Fruit fly (Drosophila melanogaster) whole organism, embryonic: ENCODE data around the gene CG34134.

Experiments used
- Asciz ChIP-seq: fragments of 200-800 bp; sonication (Bioruptor generic); optimal IDR thresholded peaks from 2 replicates; lab custom pipeline; 2017; ENCODE audit warnings: missing biosample characterization, mild to moderate bottlenecking, missing genetic modification characterization, missing genetic modification reagents
- CG10654 ChIP-seq: fragments of 200-800 bp; sonication (Bioruptor generic); optimal IDR thresholded peaks from 2 replicates; lab custom pipeline; 2016; ENCODE audit warnings: missing biosample characterization, missing genetic modification characterization
- CG10959 ChIP-seq: fragments of 200-800 bp; sonication (Bioruptor generic); IDR thresholded peaks from 2 replicates; pipeline ENCODE4 v1.3.6; 2022; ENCODE audit warnings: missing biosample characterization, missing genetic modification characterization
- CG11723 ChIP-seq: fragments of 200-800 bp; sonication (Bioruptor generic); optimal IDR thresholded peaks from 2 replicates; lab custom pipeline; 2017; ENCODE audit warnings: missing biosample characterization, mild to moderate bottlenecking, missing genetic modification characterization
- CG12769 ChIP-seq: fragments of 200-800 bp; sonication (Bioruptor generic); optimal IDR thresholded peaks from 2 replicates; lab custom pipeline; 2019; ENCODE audit warnings: missing biosample characterization, mild to moderate bottlenecking, missing genetic modification characterization, moderate library complexity
- CG13296 ChIP-seq: fragments of 200-800 bp; sonication (Bioruptor generic); optimal IDR thresholded peaks from 3 replicates; lab custom pipeline; 2018; ENCODE audit warnings: missing biosample characterization, mild to moderate bottlenecking, missing genetic modification characterization
- CG14050 ChIP-seq: fragments of 200-800 bp; sonication (Bioruptor generic); IDR thresholded peaks from 3 replicates; pipeline ENCODE4 v1.3.6; 2022; ENCODE audit warnings: missing biosample characterization, missing genetic modification characterization
- CG17359 ChIP-seq: fragments of 200-800 bp; sonication (Bioruptor generic); optimal IDR thresholded peaks from 3 replicates; lab custom pipeline; 2018; ENCODE audit warnings: missing biosample characterization, mild to moderate bottlenecking, missing genetic modification characterization, moderate library complexity
- CG17802 ChIP-seq: fragments of 200-800 bp; sonication (Bioruptor generic); optimal IDR thresholded peaks from 2 replicates; lab custom pipeline; 2018; ENCODE audit warnings: missing biosample characterization, mild to moderate bottlenecking, missing genetic modification characterization, moderate library complexity
- CG2199 ChIP-seq: fragments of 200-800 bp; sonication (Bioruptor generic); IDR thresholded peaks from 3 replicates; pipeline ENCODE4 v1.3.6; 2022; ENCODE audit warnings: missing biosample characterization, missing genetic modification characterization
- CG30431 ChIP-seq: fragments of 200-800 bp; sonication (Bioruptor generic); optimal IDR thresholded peaks from 2 replicates; lab custom pipeline; 2017; ENCODE audit warnings: missing biosample characterization, missing genetic modification characterization
- CG31224 ChIP-seq: fragments of 200-800 bp; sonication (Bioruptor generic); IDR thresholded peaks from 2 replicates; pipeline ENCODE4 v1.3.6; 2022; ENCODE audit warnings: missing biosample characterization, missing genetic modification characterization
- CG3726 ChIP-seq: fragments of 200-800 bp; sonication (Bioruptor generic); IDR thresholded peaks from 3 replicates; pipeline ENCODE4, ENCODE4 v1.3.6; 2022; ENCODE audit warnings: missing biosample characterization, missing genetic modification characterization
- CG3995 ChIP-seq: fragments of 200-800 bp; sonication (Bioruptor generic); optimal IDR thresholded peaks from 3 replicates; lab custom pipeline; 2016; ENCODE audit warnings: missing biosample characterization, missing genetic modification characterization
- CG4282 ChIP-seq: fragments of 200-800 bp; sonication (Bioruptor generic); optimal IDR thresholded peaks from 2 replicates; lab custom pipeline; 2016; ENCODE audit warnings: missing biosample characterization, missing genetic modification characterization
- CG4404 ChIP-seq: fragments of 200-800 bp; sonication (Bioruptor generic); IDR thresholded peaks from 2 replicates; pipeline ENCODE4 v1.3.6; 2022; ENCODE audit warnings: missing biosample characterization, missing genetic modification characterization
- CG6272 ChIP-seq: fragments of 200-800 bp; sonication (Bioruptor generic); IDR thresholded peaks from 2 replicates; pipeline ENCODE4 v1.3.6; 2022; ENCODE audit warnings: missing biosample characterization, missing genetic modification characterization
- CG6813 ChIP-seq: fragments of 200-800 bp; sonication (Bioruptor generic); optimal IDR thresholded peaks from 2 replicates; lab custom pipeline; 2017; ENCODE audit warnings: missing biosample characterization, missing genetic modification characterization, mild to moderate bottlenecking, moderate library complexity, missing genetic modification reagents
- CG7357 ChIP-seq: fragments of 200-800 bp; sonication (Bioruptor generic); IDR thresholded peaks from 3 replicates; pipeline ENCODE4 v1.3.6; 2022; ENCODE audit warnings: missing biosample characterization, missing genetic modification characterization
- CG9609 ChIP-seq: fragments of 200-800 bp; sonication (Bioruptor generic); optimal IDR thresholded peaks from 3 replicates; lab custom pipeline; 2016; ENCODE audit warnings: missing biosample characterization, missing genetic modification characterization
- CkIIα-i1 ChIP-seq: fragments of 200-800 bp; sonication (Bioruptor generic); IDR thresholded peaks from 2 replicates; pipeline ENCODE4 v1.3.6; 2022; ENCODE audit warnings: missing biosample characterization, missing genetic modification characterization
- D ChIP-seq, 2 experiments: fragments of 200-800 bp in 1 of 2; fragments of >200 bp in 1 of 2; sonication (Bioruptor generic) in 1 of 2; optimal IDR thresholded peaks; 2 replicates in 1 of 2; 3 replicates in 1 of 2; lab custom pipeline; 2017; ENCODE audit warnings: mild to moderate bottlenecking in 1 of 2, missing biosample characterization in 1 of 2, missing genetic modification characterization in 1 of 2, missing genetic modification reagents in 1 of 2
- Dek ChIP-seq: fragments of 200-800 bp; sonication (Bioruptor generic); optimal IDR thresholded peaks from 3 replicates; lab custom pipeline; 2019; ENCODE audit warnings: missing biosample characterization, mild to moderate bottlenecking, missing genetic modification characterization, moderate library complexity
- Doc3 ChIP-seq: fragments of 200-800 bp; sonication (Bioruptor generic); IDR thresholded peaks from 3 replicates; pipeline ENCODE4 v1.3.6; 2022; ENCODE audit warnings: missing biosample characterization, missing genetic modification characterization; ENCODE audit not compliant: partially characterized antibody
- Dref ChIP-seq: fragments of 200-800 bp; sonication (Bioruptor generic); IDR thresholded peaks from 2 replicates; pipeline ENCODE4 v1.3.6; 2022; ENCODE audit warnings: missing biosample characterization, missing genetic modification characterization
- Drgx ChIP-seq: fragments of 200-800 bp; sonication (Bioruptor generic); IDR thresholded peaks from 2 replicates; pipeline ENCODE4 v1.3.6; 2022; ENCODE audit warnings: missing biosample characterization, missing genetic modification characterization
- Fer3 ChIP-seq: fragments of 200-800 bp; sonication (Bioruptor generic); optimal IDR thresholded peaks from 2 replicates; lab custom pipeline; 2018; ENCODE audit warnings: missing biosample characterization, mild to moderate bottlenecking, missing genetic modification characterization, moderate library complexity
- Hey ChIP-seq: fragments of 200-800 bp; sonication (Bioruptor generic); optimal IDR thresholded peaks from 3 replicates; lab custom pipeline; 2018; ENCODE audit warnings: missing biosample characterization, mild to moderate bottlenecking, missing genetic modification characterization
- HmgZ ChIP-seq: fragments of 200-800 bp; sonication (Bioruptor generic); optimal IDR thresholded peaks from 2 replicates; lab custom pipeline; 2018; ENCODE audit warnings: missing biosample characterization, mild to moderate bottlenecking, missing genetic modification characterization
- Sox100B ChIP-seq: fragments of 200-800 bp; sonication (Bioruptor generic); optimal IDR thresholded peaks from 3 replicates; lab custom pipeline; 2018; ENCODE audit warnings: missing biosample characterization, mild to moderate bottlenecking, missing genetic modification characterization
- Tbp ChIP-seq: fragments of >200 bp; optimal IDR thresholded peaks from 2 replicates; lab custom pipeline; 2018; ENCODE audit warnings: missing biosample characterization, missing genetic modification characterization
- abd-A ChIP-seq: fragments of 200-800 bp; sonication (Bioruptor generic); optimal IDR thresholded peaks from 3 replicates; lab custom pipeline; 2019; ENCODE audit warnings: missing biosample characterization, mild to moderate bottlenecking, missing genetic modification characterization, moderate library complexity
- cad ChIP-seq: fragments of >200 bp; optimal IDR thresholded peaks from 2 replicates; lab custom pipeline; 2017; ENCODE audit warnings: missing biosample characterization, missing genetic modification characterization
- cg ChIP-seq: fragments of 200-800 bp; sonication (Bioruptor generic); optimal IDR thresholded peaks from 3 replicates; lab custom pipeline; 2019; ENCODE audit warnings: missing biosample characterization, mild to moderate bottlenecking, missing genetic modification characterization, moderate library complexity
- emc ChIP-seq: fragments of 200-800 bp; sonication (Bioruptor generic); optimal IDR thresholded peaks from 2 replicates; lab custom pipeline; 2016; ENCODE audit warnings: missing biosample characterization, missing genetic modification characterization
- ems ChIP-seq: fragments of 200-800 bp; sonication (Bioruptor generic); optimal IDR thresholded peaks from 3 replicates; lab custom pipeline; 2016; ENCODE audit warnings: missing biosample characterization, missing genetic modification characterization
- gce ChIP-seq: fragments of 200-800 bp; sonication (Bioruptor generic); IDR thresholded peaks from 3 replicates; pipeline ENCODE4 v1.3.6; 2022; ENCODE audit warnings: missing biosample characterization, missing genetic modification characterization
- grn ChIP-seq: fragments of 200-800 bp; sonication (Bioruptor generic); optimal IDR thresholded peaks from 3 replicates; lab custom pipeline; 2017; ENCODE audit warnings: missing biosample characterization, missing genetic modification characterization
- hkb ChIP-seq, 2 experiments: fragments of 200-800 bp in 1 of 2; fragments of >200 bp in 1 of 2; sonication (Bioruptor generic) in 1 of 2; IDR thresholded peaks in 1 of 2; optimal IDR thresholded peaks in 1 of 2; 2 replicates each; pipeline versions ENCODE4 v1.3.6 to Lab custom; 2017 to 2022; ENCODE audit warnings: missing biosample characterization in 1 of 2, missing genetic modification characterization in 1 of 2
- hth ChIP-seq: fragments of >200 bp; optimal IDR thresholded peaks from 2 replicates; lab custom pipeline; 2017; ENCODE audit warnings: inconsistent platforms
- insv ChIP-seq, 2 experiments: fragments of 200-800 bp; sonication (Bioruptor generic); optimal IDR thresholded peaks; 3 replicates each; lab custom pipeline; 2016 to 2018; ENCODE audit warnings: missing biosample characterization in 2 of 2, missing genetic modification characterization in 2 of 2
- inv ChIP-seq: fragments of 200-800 bp; sonication (Bioruptor generic); IDR thresholded peaks from 2 replicates; pipeline ENCODE4 v1.3.6; 2022; ENCODE audit warnings: missing biosample characterization, missing genetic modification characterization; ENCODE audit not compliant: partially characterized antibody
- pros ChIP-seq: fragments of 200-800 bp; sonication (Bioruptor generic); optimal IDR thresholded peaks from 3 replicates; lab custom pipeline; 2019; ENCODE audit warnings: missing biosample characterization, mild to moderate bottlenecking, missing genetic modification characterization, moderate library complexity
- pzg ChIP-seq: fragments of 200-800 bp; sonication (Bioruptor generic); optimal IDR thresholded peaks from 3 replicates; lab custom pipeline; 2018; ENCODE audit warnings: missing biosample characterization, mild to moderate bottlenecking, missing genetic modification characterization, moderate library complexity
- run ChIP-seq: fragments of 200-800 bp; sonication (Bioruptor generic); optimal IDR thresholded peaks from 3 replicates; lab custom pipeline; 2018; ENCODE audit warnings: missing biosample characterization, mild to moderate bottlenecking, missing genetic modification characterization
- schlank ChIP-seq: fragments of 200-800 bp; sonication (Bioruptor generic); optimal IDR thresholded peaks from 2 replicates; lab custom pipeline; 2018; ENCODE audit warnings: missing biosample characterization, mild to moderate bottlenecking, missing genetic modification characterization
- sens-2 ChIP-seq: fragments of 200-800 bp; sonication (Bioruptor generic); IDR thresholded peaks from 2 replicates; pipeline ENCODE4 v1.3.6; 2022; ENCODE audit warnings: missing biosample characterization, missing genetic modification characterization
- tio ChIP-seq: fragments of 200-800 bp; sonication (Bioruptor generic); optimal IDR thresholded peaks from 2 replicates; lab custom pipeline; 2017; ENCODE audit warnings: missing biosample characterization, missing genetic modification characterization, inconsistent platforms
- unpg ChIP-seq: fragments of 200-800 bp; sonication (Bioruptor generic); optimal IDR thresholded peaks from 3 replicates; lab custom pipeline; 2018; ENCODE audit warnings: missing biosample characterization, mild to moderate bottlenecking, missing genetic modification characterization, moderate library complexity
- zen ChIP-seq: fragments of 200-800 bp; sonication (Bioruptor generic); optimal IDR thresholded peaks from 3 replicates; lab custom pipeline; 2018; ENCODE audit warnings: missing biosample characterization, mild to moderate bottlenecking, missing genetic modification characterization, moderate library complexity

Gene CG34134

DNA sequence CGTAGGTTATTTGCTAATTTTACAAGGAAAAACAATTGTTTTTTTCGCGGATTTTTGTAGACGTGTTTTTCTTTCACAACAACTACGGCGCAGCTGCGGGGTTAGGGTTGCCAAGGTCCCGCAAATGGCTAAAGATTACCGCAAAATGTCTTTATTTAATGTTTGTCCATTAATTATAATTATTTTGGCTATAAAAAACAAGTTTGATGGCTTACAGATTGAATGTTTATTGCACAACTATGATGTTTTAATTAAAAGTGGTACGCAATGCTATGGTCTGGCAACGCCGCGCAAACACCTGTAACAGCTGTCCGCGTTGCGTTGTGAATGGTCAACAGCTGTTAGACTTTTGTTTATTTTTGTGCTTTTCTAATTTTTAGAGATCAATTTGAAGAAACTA, 33.9 kb downstream of the CG34134 start (continued):
- TF ChIP-seq ems (GFP tag; lab: Kevin White, UChicago) = peak; percentile 78
- TF ChIP-seq unpg (GFP tag; lab: Kevin White, UChicago) = peak; percentile 74
- no peak for TF ChIP-seq CkIIα-i1 (GFP tag; lab: Robert Waterston, UW)
- peak; percentile 80 for TF ChIP-seq CG17359 (tag; lab: Kevin White, UChicago)
- TF ChIP-seq pros = no peak
- TF ChIP-seq Dek (tag; lab: Kevin White, UChicago) = peak; percentile 21
- no peak for TF ChIP-seq CG6813 (GFP tag; lab: Kevin White, UChicago)
- peak; percentile 48 for TF ChIP-seq CG31224 (GFP tag; lab: Robert Waterston, UW)
- TF ChIP-seq CG14050 (GFP tag; lab: Robert Waterston, UW) = peak; percentile 65
- no peak for TF ChIP-seq Dref (GFP tag; lab: Robert Waterston, UW)
- peak; percentile 6 for TF ChIP-seq emc (GFP tag; lab: Kevin White, UChicago)
- TF ChIP-seq zen (tag; lab: Kevin White, UChicago) = peak; percentile 69
- no peak for TF ChIP-seq Tbp (GFP tag; lab: Kevin White, UChicago)
- TF ChIP-seq CG7357 (GFP tag; lab: Robert Waterston, UW) = no peak
- peak; percentile 7 for TF ChIP-seq hkb (optimal IDR thresholded peaks at IDR 0.05; lab: Kevin White, UChicago)
- TF ChIP-seq hkb (GFP tag; IDR thresholded peaks at IDR 0.05; lab: Robert Waterston, UW) = peak; percentile 47; the same call in 1 of the 2 replicates
- TF ChIP-seq Drgx (GFP tag; lab: Robert Waterston, UW) = peak; percentile 70
- peak; percentile 51 for TF ChIP-seq abd-A (tag; lab: Kevin White, UChicago)
- peak; percentile 57 for TF ChIP-seq CG6272
- TF ChIP-seq inv (GFP tag; lab: Robert Waterston, UW) = no peak
- TF ChIP-seq CG10654 (GFP tag; lab: Kevin White, UChicago) = peak; percentile 68
- peak; percentile 40 for TF ChIP-seq Asciz (GFP tag; lab: Kevin White, UChicago)
- no peak for TF ChIP-seq hth (lab: Kevin White, UChicago)
- TF ChIP-seq grn (GFP tag; lab: Kevin White, UChicago) = peak; percentile 16
- no peak for TF ChIP-seq Hey (tag; lab: Kevin White, UChicago)
- no peak for TF ChIP-seq CG17802
- no peak for TF ChIP-seq CG10959 (GFP tag; lab: Robert Waterston, UW)
- peak; percentile 16 for TF ChIP-seq CG30431 (GFP tag; lab: Kevin White, UChicago)
- peak; percentile 80 for TF ChIP-seq HmgZ (tag; lab: Kevin White, UChicago)
- peak; percentile 39 for TF ChIP-seq run
- TF ChIP-seq CG4404 (GFP tag; lab: Robert Waterston, UW) = peak; percentile 52
- TF ChIP-seq CG3726 (GFP tag; lab: Robert Waterston, UW) = no peak
- peak; percentile 75 for TF ChIP-seq CG12769 (tag; lab: Kevin White, UChicago)
- TF ChIP-seq cad (GFP tag; lab: Kevin White, UChicago) = no peak
- peak; percentile 76 for TF ChIP-seq pzg
- peak; percentile 32 for TF ChIP-seq Sox100B (GFP tag; lab: Kevin White, UChicago)
- TF ChIP-seq cg (GFP tag; lab: Kevin White, UChicago) = no peak
- no peak for TF ChIP-seq CG4282 (GFP tag; lab: Kevin White, UChicago)
- peak; percentile 76 for TF ChIP-seq Fer3 (tag; lab: Kevin White, UChicago)
- TF ChIP-seq CG11723 (GFP tag; lab: Kevin White, UChicago) = peak; percentile 36
- TF ChIP-seq D (optimal IDR thresholded peaks at IDR 0.05; lab: Kevin White, UChicago) = no peak
- peak; percentile 40 for TF ChIP-seq D (GFP tag; optimal IDR thresholded peaks at IDR 0.05; lab: Kevin White, UChicago)
- peak; percentile 39 for TF ChIP-seq tio
- TF ChIP-seq gce (GFP tag; lab: Robert Waterston, UW) = no peak
- TF ChIP-seq schlank = peak; percentile 3
- TF ChIP-seq CG13296 (GFP tag; lab: Kevin White, UChicago) = peak; percentile 68
- TF ChIP-seq Doc3 = 0 out of 3 replicates have a peak, but pooled peaks have one; percentile 7
- TF ChIP-seq CG3995 (GFP tag; lab: Kevin White, UChicago) = peak; percentile 40
- TF ChIP-seq CG2199 (GFP tag; lab: Robert Waterston, UW) = peak; percentile 55; the same call in 1 of the 3 replicates
- no peak for TF ChIP-seq sens-2
- TF ChIP-seq CG9609 (GFP tag; lab: Kevin White, UChicago) = peak; percentile 41
- no peak for TF ChIP-seq insv (GFP tag; optimal IDR thresholded peaks at IDR 0.05; lab: Kevin White, UChicago)
